Fruit fly (Drosophila melanogaster) whole organism: Measurements from ENCODE around the gene tut.

Source experiments
- CG8478 ChIP-seq: fragments of >200 bp; optimal IDR thresholded peaks from 2 replicates; lab custom pipeline; 2018; ENCODE audit warnings: inconsistent platforms
- Dll ChIP-seq: fragments of >200 bp; optimal IDR thresholded peaks from 2 replicates; lab custom pipeline; 2017
- EcR ChIP-seq, 2 experiments: fragments of >200 bp; optimal IDR thresholded peaks; 2 replicates each; lab custom pipeline; 2017; ENCODE audit warnings: missing biosample characterization in 2 of 2, missing genetic modification characterization in 2 of 2, missing genetic modification reagents in 2 of 2
- pan ChIP-seq: fragments of >200 bp; optimal IDR thresholded peaks from 2 replicates; lab custom pipeline; 2017
- psq ChIP-seq: fragments of >200 bp; optimal IDR thresholded peaks from 2 replicates; lab custom pipeline; 2017
- usp ChIP-seq: fragments of >200 bp; optimal IDR thresholded peaks from 2 replicates; lab custom pipeline; 2017; ENCODE audit warnings: missing biosample characterization, missing genetic modification characterization, mixed read lengths

Gene tut

DNA sequence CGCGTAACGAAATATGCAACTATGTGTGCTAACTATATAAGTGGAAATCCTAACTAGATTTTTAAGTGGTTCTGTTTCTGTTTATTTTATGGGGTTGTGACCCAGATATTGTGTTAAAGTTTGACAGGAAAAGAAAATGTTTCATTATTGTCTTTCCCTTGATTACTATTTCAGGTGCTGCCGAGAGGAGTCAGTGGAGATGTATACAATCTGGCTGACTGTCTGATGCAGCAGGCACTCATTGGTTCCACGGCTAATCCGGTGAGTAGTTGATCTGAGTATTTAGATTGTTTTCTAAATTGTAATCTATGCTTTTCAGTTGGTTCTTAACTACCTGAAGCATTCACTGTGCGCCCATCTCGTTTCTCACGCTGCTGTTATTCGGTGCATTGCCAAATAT is 17.5 kb downstream of the tut start, which contains the start of gene CG7387:
TSS of gene CG7387 (minus strand) at position 101 of the 400 bp plus-strand sequence.
- no peak for TF ChIP-seq CG8478 (lab: Kevin White, UChicago)
- no peak for TF ChIP-seq usp

DNA sequence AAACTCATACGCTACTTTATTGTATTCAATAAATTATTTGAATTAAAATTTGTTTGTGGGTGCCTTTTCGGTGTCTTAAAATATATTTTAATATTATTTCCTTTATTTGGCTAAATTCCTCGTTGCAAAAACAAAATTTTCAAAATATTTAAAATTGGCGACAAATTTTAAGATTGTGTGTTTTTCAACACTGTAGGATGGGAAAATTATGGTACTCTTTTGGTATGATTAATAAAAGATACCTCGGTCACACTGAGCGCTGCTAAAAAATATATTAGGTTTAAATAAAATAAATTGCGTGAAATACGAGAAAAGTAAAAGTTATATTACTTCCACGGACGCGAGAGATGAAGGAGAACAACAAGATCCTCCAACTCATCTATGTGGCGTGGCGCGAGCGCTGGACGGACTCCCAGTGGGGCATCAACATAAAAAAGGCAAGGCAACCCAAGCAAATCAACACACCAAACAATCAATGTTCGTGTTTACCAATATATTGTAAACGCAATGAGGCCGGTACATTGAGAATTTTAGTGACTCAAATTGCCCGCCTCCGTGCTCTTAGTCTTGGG is 19.4 kb downstream of the tut start, which contains the start of gene MED24:
TSS of gene MED24 (plus strand) at position 229 of the 572 bp plus-strand sequence.
- no peak for TF ChIP-seq pan (lab: Kevin White, UChicago)
- no peak for TF ChIP-seq usp
- no peak for TF ChIP-seq Dll
- no peak for TF ChIP-seq CG8478 (lab: Kevin White, UChicago)
- no peak for TF ChIP-seq EcR (GFP tag; optimal IDR thresholded peaks at IDR 0.05; lab: Kevin White, UChicago)
- no peak for TF ChIP-seq psq

- TF ChIP-seq Dll, result no peak
- no peak for TF ChIP-seq EcR (GFP tag; optimal IDR thresholded peaks at IDR 0.05; lab: Kevin White, UChicago)
- TF ChIP-seq psq, result no peak
- no peak for TF ChIP-seq CG8478 (lab: Kevin White, UChicago)
- no peak for TF ChIP-seq pan (lab: Kevin White, UChicago)
- TF ChIP-seq usp, result no peak
Measured at dm6 chr3L:8189234-8189633, 21.3 kb downstream of the tut start.

DNA sequence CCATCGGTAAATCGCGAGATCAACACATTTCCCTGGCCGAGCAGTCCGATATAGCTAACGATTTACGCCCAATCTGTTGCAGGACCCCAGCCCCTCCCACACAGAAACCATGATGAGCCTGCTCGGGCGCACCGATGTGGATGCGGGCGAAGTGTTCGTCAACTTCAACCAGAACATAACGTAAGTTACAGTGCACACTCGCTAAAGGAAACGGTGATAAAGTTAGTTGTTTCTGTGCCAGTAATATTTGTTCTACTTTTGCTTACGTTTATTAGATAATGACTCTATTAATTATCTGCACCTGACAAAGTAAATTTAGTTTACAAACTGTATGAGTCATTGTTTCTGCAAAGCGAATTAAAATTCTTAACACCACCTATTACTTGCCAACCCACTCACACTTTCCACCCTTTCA is 23.1 kb downstream of the tut start:
- TF ChIP-seq psq (no peak), CG8478 (lab: Kevin White, UChicago) (no peak), Dll (no peak), pan (lab: Kevin White, UChicago) (no peak), usp (no peak), EcR (GFP tag; optimal IDR thresholded peaks at IDR 0.05; lab: Kevin White, UChicago) (no peak)

DNA sequence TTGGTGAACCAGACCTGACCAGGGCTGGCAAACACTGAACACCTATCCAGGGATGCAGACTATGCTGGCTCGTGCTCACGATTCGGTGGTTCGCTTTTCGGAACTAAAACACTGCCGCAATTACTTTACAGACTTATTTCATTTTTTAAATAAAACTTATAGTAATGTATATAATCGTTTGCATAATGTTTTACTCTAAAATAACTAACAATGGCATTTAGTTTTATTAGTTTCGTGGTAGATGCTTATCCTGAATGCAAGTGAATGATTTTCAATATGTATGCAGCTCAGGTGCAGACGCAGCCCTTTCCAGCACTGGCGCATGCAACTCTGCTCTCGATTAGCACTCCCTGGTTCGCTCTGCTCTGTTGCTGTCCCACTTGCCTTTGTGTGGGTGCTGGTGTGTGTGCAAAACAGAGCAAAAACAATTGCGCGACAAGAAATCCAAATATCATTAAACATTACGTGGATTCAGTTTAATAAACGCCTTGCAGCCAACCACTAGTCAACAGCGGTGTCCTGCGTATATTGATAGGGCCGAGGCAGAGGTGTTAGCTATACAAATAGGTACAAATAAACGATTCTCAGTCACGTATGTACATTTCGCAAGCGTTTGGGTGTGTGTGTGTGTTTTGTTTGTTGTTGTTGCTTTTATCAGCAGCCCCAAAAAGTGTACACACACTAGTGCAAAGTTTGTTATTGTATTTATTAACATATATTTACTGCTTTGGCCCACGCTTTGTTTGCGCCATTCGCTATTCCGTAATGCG is 23.7 kb downstream of the tut start, which contains the start of the genes ERR and Atg18a:
TSS of gene ERR (minus strand) at position 45 of the 770 bp plus-strand sequence.
TSS of gene Atg18a (plus strand) at position 231 of the 770 bp plus-strand sequence.
- TF ChIP-seq pan (lab: Kevin White, UChicago), result no peak
- no peak for TF ChIP-seq CG8478 (lab: Kevin White, UChicago)
- no peak for TF ChIP-seq Dll
- no peak for TF ChIP-seq EcR (GFP tag; optimal IDR thresholded peaks at IDR 0.05; lab: Kevin White, UChicago)
- no peak for TF ChIP-seq usp
- no peak for TF ChIP-seq psq

dm6 chr3L:8185263-8186227 is 25.0 kb downstream of the tut start:
- no peak for TF ChIP-seq EcR (GFP tag; optimal IDR thresholded peaks at IDR 0.05; lab: Kevin White, UChicago)

dm6 chr3L:8180464-8181137 is 29.9 kb downstream of the tut start, which contains the start of the genes mthl7 and Uxs:
Gene mthl7 (minus strand): TSS chr3L:8180514.
Gene Uxs (plus strand): TSS chr3L:8180923.
- no peak for TF ChIP-seq EcR (GFP tag; optimal IDR thresholded peaks at IDR 0.05; lab: Kevin White, UChicago)
- no peak for TF ChIP-seq Dll
- TF ChIP-seq CG8478 (lab: Kevin White, UChicago), result no peak
- TF ChIP-seq usp, result no peak
- no peak for TF ChIP-seq pan (lab: Kevin White, UChicago)
- no peak for TF ChIP-seq psq

DNA sequence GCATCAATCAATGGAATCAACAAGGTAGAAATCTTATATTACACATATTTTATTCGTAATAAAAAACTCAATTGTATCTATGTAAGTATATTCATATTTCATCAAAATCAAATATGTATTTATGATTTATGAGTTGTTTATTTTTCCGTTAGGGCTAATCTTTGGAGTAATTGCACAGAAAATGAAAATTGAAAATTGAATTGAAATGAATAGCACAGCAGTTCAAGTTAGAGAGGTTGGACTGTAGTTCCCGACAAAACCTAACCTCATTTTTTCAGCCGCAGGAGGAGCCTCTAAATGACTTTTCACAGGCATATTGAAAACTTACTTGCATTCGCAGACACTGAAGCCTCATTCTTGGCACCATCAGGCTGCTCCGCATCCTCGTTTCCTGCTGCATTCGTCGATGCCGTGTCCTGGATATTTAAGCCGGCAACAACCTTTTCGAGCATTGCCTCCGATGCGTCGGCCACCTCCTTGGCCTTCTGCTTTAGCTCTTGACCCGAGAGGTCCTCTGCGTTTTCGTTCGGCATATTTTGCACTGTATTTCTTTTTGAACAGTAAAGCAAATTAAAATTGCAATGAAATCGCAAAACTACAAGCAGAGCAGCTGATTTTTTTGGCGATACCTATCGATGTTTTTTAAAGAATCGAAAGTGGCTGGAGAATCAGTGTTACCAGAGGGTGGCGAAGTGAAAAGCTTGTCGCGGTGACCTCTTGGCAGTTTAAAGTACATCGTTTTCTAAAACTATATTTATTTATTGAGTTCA is 32.6 kb downstream of the tut start, which contains the start of gene Nmt:
TSS of gene Nmt (minus strand) at position 635 of the 770 bp plus-strand sequence.
- TF ChIP-seq usp, result no peak
- TF ChIP-seq psq, result no peak
- no peak for TF ChIP-seq CG8478 (lab: Kevin White, UChicago)
- no peak for TF ChIP-seq EcR (GFP tag; optimal IDR thresholded peaks at IDR 0.05; lab: Kevin White, UChicago)
- TF ChIP-seq Dll, result no peak
- no peak for TF ChIP-seq pan (lab: Kevin White, UChicago)

dm6 chr3L:8175818-8176217 is 34.7 kb downstream of the tut start, which contains the start of gene RecQ4:
Gene RecQ4 (minus strand): TSS chr3L:8175978.
- TF ChIP-seq Dll (no peak), pan (lab: Kevin White, UChicago) (no peak), CG8478 (lab: Kevin White, UChicago) (no peak), usp (no peak), EcR (GFP tag; optimal IDR thresholded peaks at IDR 0.05; lab: Kevin White, UChicago) (no peak), psq (no peak)

dm6 chr3L:8165436-8165835 is 45.1 kb downstream of the tut start, which contains the start of gene CG13675:
Gene CG13675 (minus strand): TSS chr3L:8165518.
- TF ChIP-seq psq (no peak), EcR (GFP tag; optimal IDR thresholded peaks at IDR 0.05; lab: Kevin White, UChicago) (no peak), usp (no peak), CG8478 (lab: Kevin White, UChicago) (no peak), pan (lab: Kevin White, UChicago) (no peak), Dll (no peak)
